Fruit fly (Drosophila melanogaster): ENCODE results near the gene CG13474.

- TF ChIP-seq psq (optimal IDR thresholded peaks at IDR 0.05) (no peak), Myc (optimal IDR thresholded peaks at IDR 0.05) (no peak), ttk (optimal IDR thresholded peaks at IDR 0.05) (no peak), h (optimal IDR thresholded peaks at IDR 0.05) (no peak)
Measured at dm6 chr3L:14659954-14660907, 36.7 kb downstream of the CG13474 start.
